Worm (Caenorhabditis elegans) whole organism, midembryonic: ENCODE data around the gene clec-207.

Experiments used
- T22C8.4 ChIP-seq: fragments of 200-800 bp; sonication (Bioruptor generic); IDR thresholded peaks from 2 replicates; pipeline ENCODE4 v1.3.6; 2022; ENCODE audit warnings: missing genetic modification characterization, missing compliant biosample characterization
- cog-1 ChIP-seq: sonication (generic microtip); optimal IDR thresholded peaks from 2 replicates; lab custom pipeline; 2016; ENCODE audit warnings: missing genetic modification characterization, missing compliant biosample characterization
- flt-1 ChIP-seq: fragments of 200-800 bp; sonication (Bioruptor generic); IDR thresholded peaks from 2 replicates; pipeline ENCODE4 v1.3.6; 2022; ENCODE audit warnings: missing genetic modification characterization, missing compliant biosample characterization
- med-1 ChIP-seq: sonication (generic microtip); optimal IDR thresholded peaks from 2 replicates; lab custom pipeline; 2017; ENCODE audit warnings: missing genetic modification characterization, mild to moderate bottlenecking, missing compliant biosample characterization, antibody characterized with exemption, missing genetic modification reagents; ENCODE audit not compliant: insufficient read depth
- ref-1 ChIP-seq: fragments of 200-800 bp; sonication (Bioruptor generic); conservative IDR thresholded peaks from 2 replicates; pipeline ENCODE4 v1.3.6; 2022; ENCODE audit warnings: missing genetic modification reagents, missing genetic modification characterization, missing compliant biosample characterization
- tab-1 ChIP-seq: fragments of 200-800 bp; sonication (Bioruptor generic); IDR thresholded peaks from 2 replicates; pipeline ENCODE4 v1.3.6; 2022; ENCODE audit warnings: missing genetic modification characterization, missing compliant biosample characterization
- ztf-23 ChIP-seq: fragments of 200-800 bp; sonication (Bioruptor generic); IDR thresholded peaks from 2 replicates; pipeline ENCODE4 v1.3.6; 2022; ENCODE audit warnings: missing genetic modification reagents, missing genetic modification characterization, missing compliant biosample characterization
- ztf-29 ChIP-seq: fragments of 200-800 bp; sonication (Bioruptor generic); IDR thresholded peaks from 2 replicates; pipeline ENCODE4 v1.3.6; 2022; ENCODE audit warnings: missing genetic modification reagents, missing genetic modification characterization, missing compliant biosample characterization

ce11 chrV:2081269-2081668 lies 14.6 kb upstream of the clec-207 start:
- TF ChIP-seq med-1 (GFP tag; lab: Kevin White, UChicago) (no peak), ztf-29 (GFP tag; lab: Robert Waterston, UW) (no peak), ref-1 (GFP tag; lab: Robert Waterston, UW) (no peak), T22C8.4 (GFP tag; lab: Robert Waterston, UW) (no peak), flt-1 (no peak), tab-1 (GFP tag; lab: Robert Waterston, UW) (no peak), cog-1 (tag; lab: Kevin White, UChicago) (no peak), ztf-23 (no peak)
